Fruit fly (Drosophila melanogaster): ENCODE results near the gene Nprl2.
A peak's percentile ranks its signal among the peaks of the same experiment; 100 is the strongest.

Nprl2 gene

dm6 chrX:16884280-16884679, at the start of gene Nprl2, which contains the start of gene Polr3I:
Gene Nprl2 (minus strand): TSS chrX:16884365.
Gene Polr3I (plus strand): TSS chrX:16884581.
- TF ChIP-seq bab1 (GFP tag; optimal IDR thresholded peaks at IDR 0.05) (peak; percentile 33), Clk (GFP tag; optimal IDR thresholded peaks at IDR 0.05) (no peak)

dm6 chrX:16932820-16933386, 48.7 kb upstream of the Nprl2 start:
- TF ChIP-seq Hr96 (GFP tag; optimal IDR thresholded peaks at IDR 0.05) (no peak), Clk (GFP tag; optimal IDR thresholded peaks at IDR 0.05) (no peak), Crg-1 (GFP tag; optimal IDR thresholded peaks at IDR 0.05) (no peak), CG1620 (GFP tag; optimal IDR thresholded peaks at IDR 0.05) (no peak), bab1 (GFP tag; optimal IDR thresholded peaks at IDR 0.05) (no peak), toe (GFP tag; optimal IDR thresholded peaks at IDR 0.05) (no peak), Mnt (GFP tag; optimal IDR thresholded peaks at IDR 0.05) (no peak), CG11617 (GFP tag; optimal IDR thresholded peaks at IDR 0.05) (no peak), ovo (GFP tag; optimal IDR thresholded peaks at IDR 0.05) (no peak), pad (GFP tag; optimal IDR thresholded peaks at IDR 0.05) (no peak), CG14711 (tag; optimal IDR thresholded peaks at IDR 0.05) (no peak), cnc (optimal IDR thresholded peaks at IDR 0.05) (no peak), tj (GFP tag; optimal IDR thresholded peaks at IDR 0.05) (no peak), CG12768 (GFP tag; optimal IDR thresholded peaks at IDR 0.05) (no peak)

- peak; percentile 27 for TF ChIP-seq kay (GFP tag; ENCODE audit: borderline replicate concordance)
- TF ChIP-seq ovo (GFP tag; optimal IDR thresholded peaks at IDR 0.05) = no peak
- no peak for TF ChIP-seq CG7045 (GFP tag; optimal IDR thresholded peaks at IDR 0.05)
These were observed 48.0 kb upstream of the Nprl2 start for dm6 chrX:16931994-16932819.

- peak; percentile 12 for TF ChIP-seq CG14711 (tag; optimal IDR thresholded peaks at IDR 0.05)
- TF ChIP-seq CG7101 (tag; optimal IDR thresholded peaks at IDR 0.05) = peak; percentile 31
- TF ChIP-seq CG1620 (GFP tag; optimal IDR thresholded peaks at IDR 0.05) = no peak
- peak; percentile 26 for TF ChIP-seq kay (GFP tag; ENCODE audit: borderline replicate concordance)
These were observed 46.5 kb upstream of the Nprl2 start for dm6 chrX:16930465-16931286.

- TF ChIP-seq CG5204 (GFP tag; optimal IDR thresholded peaks at IDR 0.05) (no peak), cic (GFP tag; optimal IDR thresholded peaks at IDR 0.05) (no peak), CG7101 (tag; optimal IDR thresholded peaks at IDR 0.05) (no peak), Clk (GFP tag; optimal IDR thresholded peaks at IDR 0.05) (no peak), kay (GFP tag; ENCODE audit: borderline replicate concordance) (no peak)
These were observed 42.6 kb upstream of the Nprl2 start for dm6 chrX:16926726-16927125.

DNA sequence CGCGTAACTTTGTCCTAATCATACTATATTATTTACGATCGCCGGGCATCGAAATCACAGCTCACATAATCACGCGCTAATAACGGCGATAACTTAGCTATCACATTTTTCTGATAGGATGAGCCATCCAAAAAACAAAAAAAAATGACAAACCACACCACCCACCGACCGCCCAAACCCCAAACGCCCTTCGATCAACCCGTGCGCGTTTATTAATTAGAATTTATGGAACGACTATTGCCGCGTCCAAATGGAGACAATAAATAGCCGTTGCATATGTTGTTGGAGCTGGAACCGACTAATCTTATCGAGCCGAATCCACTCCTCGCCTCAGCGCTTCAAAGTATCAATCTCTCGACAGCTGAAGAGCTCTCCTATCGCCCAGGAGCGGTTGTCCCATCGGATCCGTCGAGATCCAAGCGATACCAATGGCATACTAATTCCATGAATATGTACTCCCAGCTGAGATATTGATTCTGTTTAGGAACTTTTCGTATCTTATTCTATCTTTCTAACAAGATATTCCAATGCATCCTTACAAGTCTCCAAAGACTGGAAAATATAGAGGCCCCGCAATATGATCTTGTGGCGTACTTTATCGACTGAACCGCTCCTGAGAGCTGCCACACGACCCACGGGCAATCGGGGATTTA, 40.0 kb upstream of the Nprl2 start:
- TF ChIP-seq Crg-1 (GFP tag; optimal IDR thresholded peaks at IDR 0.05) = no peak
- no peak for TF ChIP-seq pad (GFP tag; optimal IDR thresholded peaks at IDR 0.05)
- no peak for TF ChIP-seq Mnt (GFP tag; optimal IDR thresholded peaks at IDR 0.05)
- peak; percentile 7 for TF ChIP-seq CG7101 (tag; optimal IDR thresholded peaks at IDR 0.05)
- no peak for TF ChIP-seq CG7045 (GFP tag; optimal IDR thresholded peaks at IDR 0.05)
- no peak for TF ChIP-seq CG33017 (tag; optimal IDR thresholded peaks at IDR 0.05)
- no peak for TF ChIP-seq Clk (GFP tag; optimal IDR thresholded peaks at IDR 0.05)
- TF ChIP-seq tj (GFP tag; optimal IDR thresholded peaks at IDR 0.05) = no peak
- peak; percentile 15 for TF ChIP-seq Hr96 (GFP tag; optimal IDR thresholded peaks at IDR 0.05)
- no peak for TF ChIP-seq kay (GFP tag; ENCODE audit: borderline replicate concordance)
- TF ChIP-seq CG1620 (GFP tag; optimal IDR thresholded peaks at IDR 0.05) = no peak

DNA sequence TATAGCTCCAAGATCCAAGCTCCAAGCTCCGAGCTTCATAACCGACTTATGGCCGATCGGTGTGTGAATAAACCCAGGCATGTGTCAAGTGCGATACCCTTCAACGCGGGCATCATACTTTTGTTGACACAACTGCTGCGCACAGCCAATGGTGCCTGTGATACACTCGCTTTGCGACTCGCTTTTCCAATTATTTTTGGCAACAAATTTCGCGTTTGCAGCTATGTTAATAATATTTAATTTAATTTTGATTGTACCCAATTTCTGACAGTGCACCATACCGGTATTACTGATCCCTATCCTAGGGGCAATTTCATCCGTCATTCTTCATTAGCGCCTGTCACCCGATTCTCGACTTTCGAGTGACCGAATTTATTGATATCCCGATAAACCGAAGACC, 39.3 kb upstream of the Nprl2 start:
- no peak for TF ChIP-seq Mnt (GFP tag; optimal IDR thresholded peaks at IDR 0.05)
- TF ChIP-seq CG14711 (tag; optimal IDR thresholded peaks at IDR 0.05) = no peak
- no peak for TF ChIP-seq ovo (GFP tag; optimal IDR thresholded peaks at IDR 0.05)
- TF ChIP-seq CG7101 (tag; optimal IDR thresholded peaks at IDR 0.05) = no peak
- no peak for TF ChIP-seq Clk (GFP tag; optimal IDR thresholded peaks at IDR 0.05)
- no peak for TF ChIP-seq CG1620 (GFP tag; optimal IDR thresholded peaks at IDR 0.05)
- no peak for TF ChIP-seq bab1 (GFP tag; optimal IDR thresholded peaks at IDR 0.05)
- no peak for TF ChIP-seq Hr96 (GFP tag; optimal IDR thresholded peaks at IDR 0.05)
- TF ChIP-seq pad (GFP tag; optimal IDR thresholded peaks at IDR 0.05) = no peak
- TF ChIP-seq cic (GFP tag; optimal IDR thresholded peaks at IDR 0.05) = no peak
- no peak for TF ChIP-seq cnc (optimal IDR thresholded peaks at IDR 0.05)
- no peak for TF ChIP-seq kay (GFP tag; ENCODE audit: borderline replicate concordance)
